Worm (Caenorhabditis elegans) whole organism, L4 larva: ENCODE results near the gene Y17D7B.3.

Source experiments
- R02D3.7 ChIP-seq: fragments of 150-350 bp; sonication (generic microtip); optimal IDR thresholded peaks from 3 replicates; lab custom pipeline; 2014; ENCODE audit warnings: missing biosample characterization, missing genetic modification characterization
- T20F7.1 ChIP-seq: fragments of 200-800 bp; sonication (Bioruptor generic); optimal IDR thresholded peaks from 2 replicates; lab custom pipeline; 2018; ENCODE audit warnings: mild to moderate bottlenecking, missing genetic modification characterization, missing compliant biosample characterization
- Y48G9A.11 ChIP-seq: fragments of 200-800 bp; sonication (Bioruptor generic); IDR thresholded peaks from 2 replicates; pipeline ENCODE4 v1.3.6; 2022; ENCODE audit warnings: missing genetic modification reagents, missing genetic modification characterization, missing compliant biosample characterization
- Y75B8A.6 ChIP-seq: fragments of 200-800 bp; sonication (Bioruptor generic); IDR thresholded peaks from 2 replicates; pipeline ENCODE4 v1.3.6; 2022; ENCODE audit warnings: missing genetic modification reagents, missing genetic modification characterization, missing compliant biosample characterization
- ZK337.2 ChIP-seq: fragments of 200-800 bp; sonication (Bioruptor generic); IDR thresholded peaks from 2 replicates; pipeline ENCODE4 v1.3.6; 2022; ENCODE audit warnings: missing genetic modification reagents, missing genetic modification characterization, missing compliant biosample characterization
- aha-1 ChIP-seq: fragments of 150-350 bp; peaks from one replicate; lab custom pipeline; 2014; ENCODE audit warnings: missing biosample characterization, missing genetic modification characterization
- ceh-44 ChIP-seq: fragments of 200-800 bp; sonication (Bioruptor generic); IDR thresholded peaks from 2 replicates; pipeline ENCODE4 v1.3.6; 2022; ENCODE audit warnings: missing genetic modification reagents, missing genetic modification characterization, missing compliant biosample characterization
- ceh-82 ChIP-seq: sonication (generic microtip); optimal IDR thresholded peaks from 2 replicates; lab custom pipeline; 2017; ENCODE audit warnings: missing biosample characterization, missing genetic modification characterization
- ces-1 ChIP-seq: fragments of 150-350 bp; sonication (generic microtip); optimal IDR thresholded peaks from 4 replicates; lab custom pipeline; 2014; ENCODE audit warnings: missing biosample characterization, missing genetic modification reagents, missing genetic modification characterization
- daf-16 ChIP-seq, 3 experiments: sonication (generic microtip); optimal IDR thresholded peaks; 2 replicates each; lab custom pipeline; 2016 to 2017; ENCODE audit warnings: missing genetic modification characterization in 3 of 3, missing genetic modification reagents in 3 of 3, mild to moderate bottlenecking in 2 of 3, missing compliant biosample characterization in 2 of 3, missing biosample characterization in 1 of 3, moderate library complexity in 1 of 3
- daf-8 ChIP-seq: fragments of 200-800 bp; sonication (Bioruptor generic); IDR thresholded peaks from 2 replicates; pipeline ENCODE4 v1.3.6; 2022; ENCODE audit warnings: missing genetic modification characterization, missing compliant biosample characterization
- dmd-6 ChIP-seq: fragments of 200-800 bp; sonication (Bioruptor generic); IDR thresholded peaks from 2 replicates; pipeline ENCODE4 v1.3.6; 2022; ENCODE audit warnings: missing genetic modification reagents, missing genetic modification characterization, missing compliant biosample characterization
- dve-1 ChIP-seq: sonication (generic microtip); optimal IDR thresholded peaks from 2 replicates; lab custom pipeline; 2017; ENCODE audit warnings: antibody characterized with exemption, mild to moderate bottlenecking, missing genetic modification characterization, missing compliant biosample characterization; ENCODE audit not compliant: insufficient read depth
- egl-27 ChIP-seq: sonication (generic microtip); optimal IDR thresholded peaks from 3 replicates; lab custom pipeline; 2017; ENCODE audit warnings: missing biosample characterization, missing genetic modification reagents, missing genetic modification characterization
- egl-43 ChIP-seq: fragments of 200-800 bp; sonication (Bioruptor generic); IDR thresholded peaks from 2 replicates; pipeline ENCODE4 v1.3.6; 2022; ENCODE audit warnings: missing genetic modification reagents, missing genetic modification characterization, missing compliant biosample characterization
- fkh-10 ChIP-seq: fragments of 150-350 bp; optimal IDR thresholded peaks from 2 replicates; lab custom pipeline; 2014; ENCODE audit warnings: missing biosample characterization, missing genetic modification reagents, missing genetic modification characterization
- fos-1 ChIP-seq: fragments of 150-350 bp; optimal IDR thresholded peaks from 2 replicates; lab custom pipeline; 2014; ENCODE audit warnings: missing biosample characterization, missing genetic modification characterization
- hlh-11 ChIP-seq: fragments of 200-800 bp; sonication (Bioruptor generic); optimal IDR thresholded peaks from 2 replicates; lab custom pipeline; 2018; ENCODE audit warnings: mild to moderate bottlenecking, missing genetic modification characterization, missing compliant biosample characterization
- hlh-30 ChIP-seq: sonication (generic microtip); optimal IDR thresholded peaks from 2 replicates; lab custom pipeline; 2017; ENCODE audit warnings: antibody characterized with exemption, mild to moderate bottlenecking, missing genetic modification characterization, missing compliant biosample characterization; ENCODE audit not compliant: insufficient read depth
- hmg-1.1 ChIP-seq: fragments of 200-800 bp; sonication (Bioruptor generic); IDR thresholded peaks from 2 replicates; pipeline ENCODE4 v1.3.6; 2022; ENCODE audit warnings: missing genetic modification reagents, missing genetic modification characterization, missing compliant biosample characterization
- lin-15B ChIP-seq: fragments of 150-350 bp; sonication (generic microtip); optimal IDR thresholded peaks from 3 replicates; lab custom pipeline; 2014; ENCODE audit warnings: missing biosample characterization, missing genetic modification characterization
- lin-39 ChIP-seq: fragments of 150-350 bp; optimal IDR thresholded peaks from 2 replicates; lab custom pipeline; 2014; ENCODE audit warnings: missing biosample characterization, missing genetic modification reagents, missing genetic modification characterization
- madf-5 ChIP-seq, 2 experiments: fragments of 200-800 bp; sonication (Bioruptor generic); IDR thresholded peaks; 2 replicates each; pipeline ENCODE4 v1.3.6; 2022; ENCODE audit warnings: missing compliant biosample characterization in 2 of 2, missing genetic modification characterization in 2 of 2
- mdl-1 ChIP-seq, 2 experiments: fragments of 150-350 bp in 1 of 2; sonication (generic microtip) in 1 of 2; optimal IDR thresholded peaks; 2 replicates each; lab custom pipeline; 2014 to 2017; ENCODE audit warnings: missing biosample characterization in 2 of 2, missing genetic modification characterization in 2 of 2
- mdt-29 ChIP-seq: fragments of 200-800 bp; sonication (Bioruptor generic); IDR thresholded peaks from 2 replicates; pipeline ENCODE4 v1.3.6; 2022; ENCODE audit warnings: missing genetic modification reagents, missing genetic modification characterization, missing compliant biosample characterization
- mxl-3 ChIP-seq: fragments of 200-800 bp; sonication (Bioruptor generic); optimal IDR thresholded peaks from 2 replicates; lab custom pipeline; 2018; ENCODE audit warnings: mild to moderate bottlenecking, missing genetic modification characterization, missing compliant biosample characterization
- nhr-10 ChIP-seq: fragments of 150-350 bp; optimal IDR thresholded peaks from 2 replicates; lab custom pipeline; 2014; ENCODE audit warnings: missing biosample characterization, missing genetic modification characterization
- nhr-11 ChIP-seq: fragments of 150-350 bp; optimal IDR thresholded peaks from 2 replicates; lab custom pipeline; 2014; ENCODE audit warnings: missing biosample characterization, missing genetic modification characterization
- nhr-237 ChIP-seq: sonication (generic microtip); optimal IDR thresholded peaks from 2 replicates; lab custom pipeline; 2017; ENCODE audit warnings: missing biosample characterization, missing genetic modification characterization
- nhr-41 ChIP-seq: fragments of 200-800 bp; sonication (Bioruptor generic); IDR thresholded peaks from 2 replicates; pipeline ENCODE4 v1.3.6; 2022; ENCODE audit warnings: missing genetic modification reagents, missing genetic modification characterization, missing compliant biosample characterization
- pha-4 ChIP-seq, 2 experiments: fragments of 150-350 bp in 1 of 2; fragments of 200-800 bp in 1 of 2; sonication (Bioruptor generic) in 1 of 2; IDR thresholded peaks in 1 of 2; optimal IDR thresholded peaks in 1 of 2; 2 replicates each; pipeline versions ENCODE4 v1.3.6 to Lab custom; 2014 to 2022; ENCODE audit warnings: missing genetic modification characterization in 2 of 2, missing genetic modification reagents in 2 of 2, missing biosample characterization in 1 of 2, missing compliant biosample characterization in 1 of 2
- php-3 ChIP-seq: fragments of 200-800 bp; sonication (Bioruptor generic); IDR thresholded peaks from 2 replicates; pipeline ENCODE4 v1.3.6; 2022; ENCODE audit warnings: missing genetic modification reagents, missing genetic modification characterization, missing compliant biosample characterization
- snpc-1.2 ChIP-seq: fragments of 200-800 bp; sonication (Bioruptor generic); IDR thresholded peaks from 2 replicates; pipeline ENCODE4 v1.3.6; 2022; ENCODE audit warnings: missing genetic modification reagents, missing genetic modification characterization, missing compliant biosample characterization
- snpc-4 ChIP-seq: fragments of 150-350 bp; optimal IDR thresholded peaks from 2 replicates; lab custom pipeline; 2014; ENCODE audit warnings: missing biosample characterization, missing genetic modification characterization
- tag-97 ChIP-seq: fragments of 200-800 bp; sonication (Bioruptor generic); IDR thresholded peaks from 2 replicates; pipeline ENCODE4 v1.3.6; 2022; ENCODE audit warnings: missing genetic modification characterization, missing compliant biosample characterization
- unc-39 ChIP-seq: sonication (generic microtip); optimal IDR thresholded peaks from 2 replicates; lab custom pipeline; 2017; ENCODE audit warnings: missing biosample characterization, missing genetic modification characterization
- vab-7 ChIP-seq: fragments of 200-800 bp; sonication (Bioruptor generic); IDR thresholded peaks from 2 replicates; pipeline ENCODE4 v1.3.6; 2022; ENCODE audit warnings: missing genetic modification reagents, missing genetic modification characterization, missing compliant biosample characterization
- zfp-2 ChIP-seq: sonication (generic microtip); optimal IDR thresholded peaks from 2 replicates; lab custom pipeline; 2016; ENCODE audit warnings: mild to moderate bottlenecking, missing genetic modification characterization, missing compliant biosample characterization
- zfp-3 ChIP-seq: fragments of 200-800 bp; sonication (Bioruptor generic); conservative IDR thresholded peaks from 2 replicates; pipeline ENCODE4 v1.3.6; 2022; ENCODE audit warnings: missing genetic modification reagents, missing genetic modification characterization, missing compliant biosample characterization
- zip-11 ChIP-seq: fragments of 200-800 bp; sonication (Bioruptor generic); IDR thresholded peaks from 2 replicates; pipeline ENCODE4 v1.3.6; 2022; ENCODE audit warnings: missing genetic modification characterization, missing compliant biosample characterization

Y17D7B.3 gene

ce11 chrV:18821569-18821968, 35.0 kb upstream of the Y17D7B.3 start:
- TF ChIP-seq daf-16 (GFP tag; optimal IDR thresholded peaks at IDR 0.05; lab: Kevin White, UChicago): no peak
- TF ChIP-seq daf-16 (tag; optimal IDR thresholded peaks at IDR 0.05; lab: Kevin White, UChicago): no peak
- TF ChIP-seq fkh-10 (GFP tag; lab: Kevin White, UChicago): peak; percentile 86

DNA sequence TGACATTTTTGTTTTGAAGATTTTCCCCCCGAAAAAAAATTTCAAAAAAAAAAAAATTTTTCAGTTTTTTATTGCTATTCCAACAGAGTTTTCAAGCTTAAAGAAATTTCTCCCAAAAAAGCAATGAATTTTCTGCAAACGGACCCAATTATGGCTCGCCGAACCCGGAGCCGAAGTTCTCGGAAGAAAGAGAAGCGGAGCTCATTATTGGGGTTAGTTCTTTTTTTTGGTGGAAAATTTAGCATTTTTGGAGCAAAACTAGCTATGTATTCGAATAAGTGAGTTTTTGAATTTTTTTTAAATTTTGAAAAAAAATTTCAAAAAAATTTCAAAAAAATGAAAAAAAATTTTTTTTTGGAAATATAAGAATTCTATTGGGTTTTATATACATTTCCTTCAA, 33.0 kb upstream of the Y17D7B.3 start, which contains the start of gene ncs-5:
Gene ncs-5, plus strand, starts transcription at position 124 of the 400 bp plus-strand sequence.
- TF ChIP-seq fkh-10 (GFP tag; lab: Kevin White, UChicago) (no peak), aha-1 (tag; lab: Kevin White, UChicago) (peak; percentile 92), T20F7.1 (GFP tag; lab: Kevin White, UChicago) (no peak), dmd-6 (GFP tag; lab: Robert Waterston, UW) (no peak), nhr-41 (GFP tag; lab: Robert Waterston, UW) (no peak), Y75B8A.6 (GFP tag; lab: Robert Waterston, UW) (no peak)
- TF ChIP-seq, all 104 proteins: peak for 1

ce11 chrV:18811360-18811759, 24.8 kb upstream of the Y17D7B.3 start, which contains the start of gene C54E10.7:
TSS of gene C54E10.7 (plus strand) at chrV:18811660.
- no peak for TF ChIP-seq ceh-44 (GFP tag; lab: Robert Waterston, UW)
- TF ChIP-seq Y48G9A.11 (GFP tag; lab: Robert Waterston, UW): no peak
- no peak for TF ChIP-seq snpc-4 (tag; lab: Kevin White, UChicago)
- TF ChIP-seq pha-4 (GFP tag; IDR thresholded peaks at IDR 0.05; lab: Robert Waterston, UW): no peak
- TF ChIP-seq pha-4 (tag; optimal IDR thresholded peaks at IDR 0.05; lab: Kevin White, UChicago): no peak
- TF ChIP-seq nhr-11 (tag; lab: Kevin White, UChicago): no peak
- TF ChIP-seq R02D3.7 (tag; lab: Kevin White, UChicago): no peak
- no peak for TF ChIP-seq lin-15B
- no peak for TF ChIP-seq unc-39 (tag; lab: Kevin White, UChicago)
- no peak for TF ChIP-seq tag-97 (GFP tag; lab: Robert Waterston, UW)
- no peak for TF ChIP-seq nhr-10 (tag; lab: Kevin White, UChicago)
- no peak for TF ChIP-seq snpc-1.2 (GFP tag; lab: Robert Waterston, UW)
- no peak for TF ChIP-seq fos-1 (tag; lab: Kevin White, UChicago)
- TF ChIP-seq vab-7 (GFP tag; lab: Robert Waterston, UW): no peak
- TF ChIP-seq madf-5 (GFP tag; IDR thresholded peaks at IDR 0.05; lab: Robert Waterston, UW): no peak
- no peak for TF ChIP-seq hlh-11 (tag; lab: Kevin White, UChicago)
- TF ChIP-seq zip-11 (GFP tag; lab: Robert Waterston, UW): no peak
- TF ChIP-seq mdl-1 (tag; optimal IDR thresholded peaks at IDR 0.05; lab: Kevin White, UChicago): no peak

DNA sequence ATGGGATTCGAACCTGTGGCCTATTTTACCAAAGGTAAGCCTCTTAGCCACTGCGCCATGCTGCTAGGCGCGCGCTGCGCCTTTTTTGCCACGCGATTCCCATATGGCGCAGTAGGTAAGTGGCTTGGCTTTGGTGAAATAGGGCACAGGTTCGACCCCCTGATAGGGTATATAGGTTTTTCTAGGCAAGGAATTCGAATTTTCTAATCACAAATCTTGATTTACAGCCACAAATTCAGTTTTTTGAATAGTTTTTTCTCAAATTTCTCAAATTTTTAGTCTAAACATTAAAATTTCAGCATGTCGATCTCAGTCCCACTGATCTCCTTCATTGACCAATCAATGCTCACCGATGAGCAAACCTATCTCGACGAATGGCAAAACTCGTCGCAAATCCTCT, 24.1 kb upstream of the Y17D7B.3 start, which contains the start of gene C54E10.3:
Gene C54E10.3, plus strand, starts transcription at position 301 of the 400 bp plus-strand sequence.
- TF ChIP-seq egl-27 (tag; lab: Kevin White, UChicago): no peak
- TF ChIP-seq nhr-41 (GFP tag; lab: Robert Waterston, UW): no peak
- no peak for TF ChIP-seq mxl-3 (GFP tag; lab: Kevin White, UChicago)
- no peak for TF ChIP-seq nhr-10 (tag; lab: Kevin White, UChicago)
- no peak for TF ChIP-seq daf-8 (GFP tag; lab: Robert Waterston, UW)

DNA sequence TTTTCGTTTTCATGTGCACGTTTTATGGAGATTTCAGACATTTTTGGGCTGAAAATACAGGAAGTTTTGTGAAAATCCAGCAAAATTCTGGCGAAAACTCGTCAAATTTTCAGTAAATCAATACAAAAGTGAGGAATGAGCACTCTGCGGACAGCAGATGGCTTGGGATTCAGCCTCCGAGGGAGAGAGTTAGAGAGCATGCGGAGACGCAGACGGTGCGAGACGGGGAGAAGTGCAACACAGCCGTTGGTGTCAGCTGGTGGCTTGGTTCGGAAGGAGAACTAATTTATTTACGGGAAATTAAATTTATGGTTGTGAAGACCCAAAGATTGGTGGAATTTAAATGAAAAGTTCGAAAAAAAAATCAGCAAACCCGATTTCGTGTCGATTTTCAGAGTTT, 22.0 kb upstream of the Y17D7B.3 start, which contains the start of gene C54E10.6:
Gene C54E10.6, minus strand, starts transcription at position 109 of the 400 bp plus-strand sequence.
- TF ChIP-seq zfp-2: no peak
- no peak for TF ChIP-seq aha-1 (tag; lab: Kevin White, UChicago)
- TF ChIP-seq hlh-11 (tag; lab: Kevin White, UChicago): peak; percentile 4
- peak; percentile 57; the same call in 1 of the 2 replicates for TF ChIP-seq hmg-1.1 (GFP tag; lab: Robert Waterston, UW)
- TF ChIP-seq php-3 (GFP tag; lab: Robert Waterston, UW): no peak
- no peak for TF ChIP-seq Y48G9A.11 (GFP tag; lab: Robert Waterston, UW)
- no peak for TF ChIP-seq nhr-10 (tag; lab: Kevin White, UChicago)
- no peak for TF ChIP-seq lin-39
- TF ChIP-seq ZK337.2 (GFP tag; lab: Robert Waterston, UW): no peak
- TF ChIP-seq zfp-3 (GFP tag; lab: Robert Waterston, UW): no peak
- TF ChIP-seq hlh-30 (tag; lab: Kevin White, UChicago): peak; percentile 18
- no peak for TF ChIP-seq fos-1 (tag; lab: Kevin White, UChicago)
- TF ChIP-seq mdt-29 (GFP tag; lab: Robert Waterston, UW): no peak
- TF ChIP-seq ces-1: peak; percentile 16
- no peak for TF ChIP-seq dve-1
- no peak for TF ChIP-seq egl-43
- TF ChIP-seq ceh-82 (tag; lab: Kevin White, UChicago): no peak
- no peak for TF ChIP-seq nhr-237 (tag; lab: Kevin White, UChicago)
